Worm (Caenorhabditis elegans): ENCODE data around the gene F58E6.6.

ce11 chrV:9796002-9796401, 43.2 kb upstream of the F58E6.6 start:
- TF ChIP-seq elt-2 (tag; optimal IDR thresholded peaks at IDR 0.05), result no peak
- no peak for TF ChIP-seq ets-4 (tag; optimal IDR thresholded peaks at IDR 0.05)
- TF ChIP-seq pha-4 (tag; optimal IDR thresholded peaks at IDR 0.05), result no peak
- no peak for TF ChIP-seq ama-1 (optimal IDR thresholded peaks at IDR 0.05)

All from whole organism, late embryonic.